Fruit fly (Drosophila melanogaster) whole organism, pupa: ENCODE data around the gene Fancl.

Source experiments
- CG12605 ChIP-seq: fragments of 200-800 bp; sonication (Bioruptor generic); IDR thresholded peaks from 2 replicates; pipeline ENCODE4 v1.3.6; 2022; ENCODE audit warnings: missing biosample characterization, missing genetic modification characterization
- CG14655 ChIP-seq: fragments of 200-800 bp; sonication (Bioruptor generic); optimal IDR thresholded peaks from 3 replicates; lab custom pipeline; 2017; ENCODE audit warnings: mild to moderate bottlenecking, missing biosample characterization, missing genetic modification reagents, missing genetic modification characterization
- CG15710 ChIP-seq: fragments of 200-800 bp; sonication (Bioruptor generic); optimal IDR thresholded peaks from 2 replicates; lab custom pipeline; 2018; ENCODE audit warnings: missing biosample characterization, mild to moderate bottlenecking, missing genetic modification characterization, moderate library complexity
- CG17806 ChIP-seq: fragments of 200-800 bp; sonication (Bioruptor generic); optimal IDR thresholded peaks from 2 replicates; lab custom pipeline; 2018; ENCODE audit warnings: missing biosample characterization, mild to moderate bottlenecking, missing genetic modification characterization, moderate library complexity
- CG32121 ChIP-seq: fragments of 200-800 bp; sonication (Bioruptor generic); IDR thresholded peaks from 2 replicates; pipeline ENCODE4 v1.3.6; 2022; ENCODE audit warnings: missing biosample characterization, missing genetic modification characterization
- CG4496 ChIP-seq: fragments of 200-800 bp; sonication (Bioruptor generic); IDR thresholded peaks from 3 replicates; pipeline ENCODE4 v1.3.6; 2022; ENCODE audit warnings: missing biosample characterization, missing genetic modification characterization
- CG8159 ChIP-seq: fragments of 200-800 bp; sonication (Bioruptor generic); optimal IDR thresholded peaks from 3 replicates; lab custom pipeline; 2018; ENCODE audit warnings: missing biosample characterization, mild to moderate bottlenecking, missing genetic modification characterization, moderate library complexity
- CG8301 ChIP-seq: fragments of 200-800 bp; sonication (Bioruptor generic); optimal IDR thresholded peaks from 2 replicates; lab custom pipeline; 2018; ENCODE audit warnings: missing biosample characterization, mild to moderate bottlenecking, missing genetic modification characterization
- EcR ChIP-seq: fragments of 200-800 bp; sonication (Bioruptor generic); optimal IDR thresholded peaks from 3 replicates; lab custom pipeline; 2019; ENCODE audit warnings: missing biosample characterization, missing genetic modification characterization, mild to moderate bottlenecking, moderate library complexity, missing genetic modification reagents
- Ets98B ChIP-seq: fragments of 200-800 bp; sonication (Bioruptor generic); IDR thresholded peaks from 2 replicates; pipeline ENCODE4 v1.3.6; 2022; ENCODE audit warnings: missing biosample characterization, missing genetic modification characterization
- Pif1B ChIP-seq: fragments of 200-800 bp; sonication (Bioruptor generic); optimal IDR thresholded peaks from 3 replicates; lab custom pipeline; 2016; ENCODE audit warnings: missing biosample characterization, missing genetic modification characterization
- Snoo ChIP-seq: fragments of 200-800 bp; sonication (Bioruptor generic); optimal IDR thresholded peaks from 3 replicates; lab custom pipeline; 2017; ENCODE audit warnings: missing biosample characterization, mild to moderate bottlenecking, missing genetic modification characterization, inconsistent platforms
- gl ChIP-seq: fragments of 200-800 bp; sonication (Bioruptor generic); optimal IDR thresholded peaks from 2 replicates; lab custom pipeline; 2018; ENCODE audit warnings: missing biosample characterization, mild to moderate bottlenecking, missing genetic modification characterization
- rn ChIP-seq: fragments of 200-800 bp; sonication (Bioruptor generic); IDR thresholded peaks from 2 replicates; pipeline ENCODE4 v1.3.6; 2022; ENCODE audit warnings: missing biosample characterization, missing genetic modification characterization

DNA sequence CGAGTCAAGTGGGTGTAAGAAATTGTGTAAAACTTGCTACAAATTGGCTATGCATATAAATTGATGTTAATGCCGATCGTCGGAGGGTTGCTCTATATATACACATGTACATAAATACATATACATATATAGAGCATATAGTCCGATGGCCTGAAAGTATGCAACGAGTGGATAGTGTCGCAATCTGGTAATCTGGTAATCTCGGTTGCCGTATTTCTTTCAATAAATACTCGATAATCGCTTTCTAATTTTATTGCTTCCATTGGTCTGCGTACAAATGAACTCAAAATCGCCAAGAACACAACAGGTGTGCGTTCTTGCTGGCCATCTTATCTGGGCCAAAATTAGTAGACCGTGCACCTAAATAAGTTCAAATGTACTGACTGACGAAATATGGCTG, 6.7 kb upstream of the Fancl start:
- TF ChIP-seq CG12605 (GFP tag; lab: Robert Waterston, UW) (no peak), CG4496 (GFP tag; lab: Robert Waterston, UW) (no peak), CG14655 (GFP tag; lab: Kevin White, UChicago) (no peak), CG15710 (tag; lab: Kevin White, UChicago) (no peak), Ets98B (GFP tag; lab: Robert Waterston, UW) (no peak), Snoo (tag; lab: Kevin White, UChicago) (no peak), CG17806 (tag; lab: Kevin White, UChicago) (no peak), rn (GFP tag; lab: Robert Waterston, UW) (no peak), EcR (no peak), CG8159 (tag; lab: Kevin White, UChicago) (no peak), Pif1B (no peak), gl (no peak), CG8301 (tag; lab: Kevin White, UChicago) (no peak), CG32121 (GFP tag; lab: Robert Waterston, UW) (no peak)
